Fruit fly (Drosophila melanogaster): ENCODE data around the gene CG3982.

Gene CG3982

DNA sequence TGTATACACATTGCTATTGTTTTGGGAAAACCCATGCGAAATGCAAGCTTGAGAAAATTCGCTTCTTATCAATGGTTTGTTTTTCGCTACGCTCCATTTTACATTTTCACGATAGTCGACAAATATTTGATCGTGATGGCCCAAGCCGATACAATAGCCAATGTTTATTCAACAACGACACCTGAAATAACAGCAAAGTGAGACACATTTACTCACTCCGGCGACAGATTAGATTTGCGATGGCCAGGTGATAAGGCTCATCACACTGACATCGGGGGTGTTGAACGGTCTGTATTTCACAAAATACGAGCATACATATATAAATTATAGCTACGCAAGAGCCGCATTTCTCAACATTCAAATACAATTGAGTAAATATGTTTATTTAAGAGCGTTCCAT lies 20.0 kb downstream of the CG3982 start (continued):
- TF ChIP-seq D19A (tag; optimal IDR thresholded peaks at IDR 0.05) (peak; percentile 19), CG3726 (GFP tag; IDR thresholded peaks at IDR 0.05) (peak; percentile 5; the same call in 1 of the 3 replicates), Awh (GFP tag; IDR thresholded peaks at IDR 0.05) (peak; percentile 81)

dm6 chr3L:9396704-9397103 lies 20.5 kb downstream of the CG3982 start:
- TF ChIP-seq CG11723 (GFP tag; optimal IDR thresholded peaks at IDR 0.05) (no peak), lmd (GFP tag; IDR thresholded peaks at IDR 0.05) (no peak), vnd (GFP tag; IDR thresholded peaks at IDR 0.05; ENCODE audit: partially characterized antibody) (0 out of 3 replicates have a peak, but pooled peaks have one; percentile 10), Lim3 (GFP tag; IDR thresholded peaks at IDR 0.05) (no peak), CG8924 (tag; optimal IDR thresholded peaks at IDR 0.05) (no peak), CG8290 (GFP tag; optimal IDR thresholded peaks at IDR 0.05) (no peak), CG8290 (tag; optimal IDR thresholded peaks at IDR 0.05) (peak in 1 of 2 experiments; percentile 21), crol (GFP tag; IDR thresholded peaks at IDR 0.05) (peak; percentile 67), chinmo (GFP tag; IDR thresholded peaks at IDR 0.05; ENCODE audit: partially characterized antibody) (peak; percentile 75; the same call in 1 of the 4 replicates)

DNA sequence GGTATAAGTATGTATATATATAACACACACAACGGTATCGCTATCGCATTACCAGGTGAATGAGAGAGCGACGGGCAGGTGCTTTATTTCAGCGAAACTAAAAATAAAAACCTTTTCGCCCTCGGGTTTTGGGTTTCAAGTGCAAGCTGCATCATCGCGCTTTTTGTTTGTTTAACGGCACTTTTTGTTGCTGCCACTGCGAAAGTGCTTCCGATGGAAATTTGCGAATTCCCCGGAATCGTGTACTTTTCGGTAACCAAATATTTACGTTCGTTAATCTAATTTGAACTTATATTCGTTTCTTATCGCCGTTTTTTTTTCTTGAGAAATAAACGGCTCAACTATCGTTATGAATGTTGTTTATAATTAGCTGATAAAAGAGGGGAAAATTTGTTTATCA lies 21.1 kb downstream of the CG3982 start:
- TF ChIP-seq phol (tag; optimal IDR thresholded peaks at IDR 0.05) (no peak), ttk (GFP tag; IDR thresholded peaks at IDR 0.05) (no peak), repo (GFP tag; optimal IDR thresholded peaks at IDR 0.05) (no peak), vnd (GFP tag; IDR thresholded peaks at IDR 0.05; ENCODE audit: partially characterized antibody) (no peak), exex (tag; optimal IDR thresholded peaks at IDR 0.05) (peak; percentile 82), CG34376 (GFP tag; optimal IDR thresholded peaks at IDR 0.05) (peak; percentile 18), CG9797 (GFP tag; optimal IDR thresholded peaks at IDR 0.05) (no peak), Vsx1 (GFP tag; optimal IDR thresholded peaks at IDR 0.05) (peak; percentile 38)

dm6 chr3L:9391340-9391980 lies 25.7 kb downstream of the CG3982 start:
- TF ChIP-seq exex (tag; optimal IDR thresholded peaks at IDR 0.05) (peak; percentile 19), CG15479 (GFP tag; optimal IDR thresholded peaks at IDR 0.05) (no peak), sens (GFP tag) (peak; percentile 62)

DNA sequence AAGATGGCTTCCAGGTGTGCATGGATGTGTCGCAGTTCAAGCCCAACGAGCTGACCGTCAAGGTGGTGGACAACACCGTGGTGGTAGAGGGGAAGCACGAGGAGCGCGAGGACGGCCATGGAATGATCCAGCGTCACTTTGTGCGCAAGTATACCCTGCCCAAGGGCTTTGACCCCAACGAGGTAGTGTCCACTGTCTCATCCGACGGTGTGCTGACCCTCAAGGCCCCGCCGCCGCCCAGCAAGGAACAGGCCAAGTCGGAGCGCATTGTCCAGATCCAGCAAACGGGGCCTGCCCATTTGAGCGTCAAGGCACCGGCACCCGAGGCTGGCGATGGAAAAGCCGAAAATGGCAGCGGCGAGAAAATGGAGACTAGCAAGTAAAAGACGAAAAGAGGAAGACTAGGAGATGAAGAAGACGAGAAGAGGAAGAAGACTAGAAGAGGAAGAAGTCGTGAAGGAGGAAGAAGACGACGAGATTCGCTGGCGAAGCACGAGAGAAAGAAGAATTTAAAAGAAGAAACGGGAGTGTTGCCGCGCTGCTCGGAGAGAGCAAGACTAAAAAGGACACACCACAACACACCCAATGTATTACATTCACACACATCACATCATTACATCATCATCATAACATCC lies 32.6 kb downstream of the CG3982 start:
- TF ChIP-seq vvl (GFP tag; IDR thresholded peaks at IDR 0.05) (0 out of 2 replicates have a peak, but pooled peaks have one; percentile 9), CG12942 (GFP tag; optimal IDR thresholded peaks at IDR 0.05) (no peak), croc (GFP tag; conservative IDR thresholded peaks at IDR 0.05) (no peak), CG2120 (GFP tag; optimal IDR thresholded peaks at IDR 0.05) (no peak), klu (GFP tag; IDR thresholded peaks at IDR 0.05) (no peak), caup (GFP tag; optimal IDR thresholded peaks at IDR 0.05; ENCODE audit: severe bottlenecking) (no peak), Med (GFP tag) (peak; percentile 44), CG17385 (GFP tag; optimal IDR thresholded peaks at IDR 0.05) (peak; percentile 59), kni (GFP tag; optimal IDR thresholded peaks at IDR 0.05) (peak; percentile 53), ssp (GFP tag; IDR thresholded peaks at IDR 0.05) (no peak), gfzf (GFP tag; optimal IDR thresholded peaks at IDR 0.05) (no peak), slbo (GFP tag; IDR thresholded peaks at IDR 0.05) (0 out of 2 replicates have a peak, but pooled peaks have one; percentile 16)

All from whole organism, embryonic.